Worm (Caenorhabditis elegans): ENCODE results near the gene irld-25.
"Not testable (repeated sequence)": the region's sequence is repeated elsewhere in the genome, so short reads cannot be mapped to it uniquely, and the experiment has no call there.

ce11 chrV:15211869-15212268 lies 9.6 kb upstream of the irld-25 start, which contains the start of gene sri-24:
- not testable (repeated sequence) for TF ChIP-seq flt-1, ztf-29 (GFP tag; IDR thresholded peaks at IDR 0.05)

Measured in whole organism, midembryonic.